Fruit fly (Drosophila melanogaster): ENCODE measurements around the gene ND-15.

DNA sequence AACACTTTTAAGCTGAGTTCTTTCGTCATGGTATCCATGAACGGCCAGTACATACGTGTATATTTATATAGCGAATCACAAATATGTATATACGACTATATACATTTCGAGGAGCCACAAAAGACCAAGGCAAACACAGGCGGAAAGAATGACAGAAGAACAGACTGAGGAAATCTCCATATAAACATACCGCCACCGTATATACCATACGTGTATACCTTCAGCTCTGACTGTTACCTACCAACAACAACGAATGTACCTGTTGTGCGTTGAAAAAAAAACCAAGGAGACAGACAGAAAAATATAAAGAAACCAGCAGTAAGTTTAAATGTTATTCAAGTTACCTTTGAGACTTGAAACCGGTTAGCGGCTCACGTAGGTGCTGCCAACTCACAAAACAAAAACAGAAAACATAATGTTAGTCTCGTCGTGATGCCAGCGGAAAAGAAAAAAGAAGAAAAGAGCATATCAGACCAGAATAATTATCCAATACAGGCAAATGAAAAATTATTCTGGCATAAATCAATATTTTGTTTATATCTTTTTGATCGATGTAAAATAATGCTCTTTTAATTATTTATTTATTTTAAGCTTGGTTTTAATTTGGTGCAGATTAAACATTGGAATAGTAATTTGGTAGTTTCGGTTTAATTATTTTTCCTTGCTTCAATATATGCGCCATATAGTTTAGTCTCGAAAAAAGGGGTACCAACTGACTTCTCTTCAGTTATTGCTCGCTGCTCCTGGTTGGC, 57.1 kb downstream of the ND-15 start:
- no peak for TF ChIP-seq rn (GFP tag; IDR thresholded peaks at IDR 0.05)
- no peak for TF ChIP-seq CG14655 (GFP tag; optimal IDR thresholded peaks at IDR 0.05)

Measured in whole organism, pupa.